Worm (Caenorhabditis elegans) whole organism, L3 larva: Measurements from ENCODE around the gene egl-47.

Source experiments
- ceh-82 ChIP-seq: fragments of 150-350 bp; optimal IDR thresholded peaks from 2 replicates; lab custom pipeline; 2014; ENCODE audit warnings: missing biosample characterization, missing genetic modification characterization
- pha-4 ChIP-seq: fragments of 150-350 bp; optimal IDR thresholded peaks from 2 replicates; lab custom pipeline; 2014; ENCODE audit warnings: missing biosample characterization, missing genetic modification reagents, missing genetic modification characterization
- skn-1 ChIP-seq: fragments of 150-350 bp; optimal IDR thresholded peaks from 2 replicates; lab custom pipeline; 2014; ENCODE audit warnings: missing biosample characterization, missing genetic modification characterization
- snpc-4 ChIP-seq: fragments of 150-350 bp; optimal IDR thresholded peaks from 2 replicates; lab custom pipeline; 2014; ENCODE audit warnings: missing biosample characterization, missing genetic modification characterization
- unc-39 ChIP-seq: sonication (generic microtip); optimal IDR thresholded peaks from 4 replicates; lab custom pipeline; 2017; ENCODE audit warnings: missing biosample characterization, missing genetic modification characterization

DNA sequence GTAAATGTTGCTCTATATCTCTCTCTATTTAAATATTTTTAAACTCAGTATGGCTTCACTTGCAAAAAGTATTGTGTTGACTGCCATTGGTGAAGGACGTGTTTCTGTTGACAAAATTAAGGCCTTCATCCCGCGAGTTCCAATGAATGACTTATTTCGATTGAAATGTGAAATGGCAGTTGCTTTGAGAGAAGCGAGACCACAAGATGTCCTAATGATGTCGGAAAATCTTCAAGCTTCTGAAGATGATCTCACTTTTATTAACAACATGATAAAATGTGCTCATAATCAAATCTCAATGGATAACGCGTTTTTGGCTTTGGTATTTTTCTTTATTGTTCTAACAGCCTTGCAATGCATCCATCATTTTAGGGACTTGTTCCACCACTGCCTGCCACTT lies 21.9 kb downstream of the egl-47 start, which contains the start of gene ceh-75:
- no peak for TF ChIP-seq ceh-82 (tag; lab: Kevin White, UChicago)
- no peak for TF ChIP-seq snpc-4
- no peak for TF ChIP-seq skn-1 (tag; lab: Kevin White, UChicago)
- no peak for TF ChIP-seq pha-4
- no peak for TF ChIP-seq unc-39 (tag; lab: Kevin White, UChicago)
